Worm (Caenorhabditis elegans) whole organism, L2 larva: ENCODE data around the gene C17G1.2.
A peak's percentile ranks its signal among the peaks of the same experiment; 100 is the strongest.
"Not testable (repeated sequence)": the region's sequence is repeated elsewhere in the genome, so short reads cannot be mapped to it uniquely, and the experiment has no call there.

Source experiments
- C34F6.9 ChIP-seq: fragments of 150-350 bp; optimal IDR thresholded peaks from 2 replicates; lab custom pipeline; 2014; ENCODE audit warnings: missing biosample characterization, missing genetic modification characterization
- F13H6.1 ChIP-seq: sonication (generic microtip); optimal IDR thresholded peaks from 2 replicates; lab custom pipeline; 2016; ENCODE audit warnings: missing genetic modification characterization, missing compliant biosample characterization
- ama-1 ChIP-seq: fragments of 150-350 bp; optimal IDR thresholded peaks from 2 replicates; lab custom pipeline; 2018; ENCODE audit warnings: inconsistent platforms
- blmp-1 ChIP-seq: sonication (generic microtip); optimal IDR thresholded peaks from 2 replicates; lab custom pipeline; 2017; ENCODE audit warnings: missing genetic modification characterization, mild to moderate bottlenecking, missing compliant biosample characterization, antibody characterized with exemption, moderate library complexity; ENCODE audit not compliant: insufficient read depth
- ceh-16 ChIP-seq: fragments of 150-350 bp; optimal IDR thresholded peaks from 2 replicates; lab custom pipeline; 2014; ENCODE audit warnings: missing biosample characterization, missing genetic modification characterization
- ceh-82 ChIP-seq: fragments of 150-350 bp; optimal IDR thresholded peaks from 2 replicates; lab custom pipeline; 2014; ENCODE audit warnings: missing biosample characterization, missing genetic modification characterization
- crh-2 ChIP-seq: sonication (generic microtip); optimal IDR thresholded peaks from 2 replicates; lab custom pipeline; 2017; ENCODE audit warnings: missing biosample characterization, missing genetic modification characterization
- dmd-4 ChIP-seq: sonication (generic microtip); optimal IDR thresholded peaks from 2 replicates; lab custom pipeline; 2017; ENCODE audit warnings: missing biosample characterization, missing genetic modification characterization
- elt-3 ChIP-seq: sonication (generic microtip); optimal IDR thresholded peaks from 2 replicates; lab custom pipeline; 2017; ENCODE audit warnings: missing biosample characterization, missing genetic modification characterization
- gmeb-1 ChIP-seq: fragments of 150-350 bp; optimal IDR thresholded peaks from 2 replicates; lab custom pipeline; 2014; ENCODE audit warnings: missing biosample characterization, missing genetic modification characterization
- lin-39 ChIP-seq: fragments of 150-350 bp; optimal IDR thresholded peaks from 2 replicates; lab custom pipeline; 2014; ENCODE audit warnings: missing biosample characterization, missing genetic modification reagents, missing genetic modification characterization
- lsy-2 ChIP-seq, 2 experiments: fragments of 150-350 bp in 1 of 2; sonication (generic microtip) in 1 of 2; optimal IDR thresholded peaks; 2 replicates each; lab custom pipeline; 2014 to 2017; ENCODE audit warnings: missing biosample characterization in 2 of 2, missing genetic modification characterization in 2 of 2
- mab-5 ChIP-seq: fragments of 150-350 bp; optimal IDR thresholded peaks from 2 replicates; lab custom pipeline; 2014; ENCODE audit warnings: missing biosample characterization, missing genetic modification characterization
- mbf-1 ChIP-seq: sonication (generic microtip); optimal IDR thresholded peaks from 2 replicates; lab custom pipeline; 2017; ENCODE audit warnings: missing biosample characterization, missing genetic modification characterization
- mdl-1 ChIP-seq, 2 experiments: fragments of 150-350 bp in 1 of 2; sonication (generic microtip) in 1 of 2; optimal IDR thresholded peaks; 2 replicates each; lab custom pipeline; 2017; ENCODE audit warnings: missing biosample characterization in 2 of 2, missing genetic modification characterization in 2 of 2
- nhr-10 ChIP-seq: sonication (generic microtip); optimal IDR thresholded peaks from 2 replicates; lab custom pipeline; 2017; ENCODE audit warnings: missing biosample characterization, missing genetic modification characterization
- nhr-12 ChIP-seq: fragments of 150-350 bp; optimal IDR thresholded peaks from 2 replicates; lab custom pipeline; 2014; ENCODE audit warnings: missing biosample characterization, missing genetic modification characterization
- nhr-21 ChIP-seq: fragments of 150-350 bp; optimal IDR thresholded peaks from 2 replicates; lab custom pipeline; 2014; ENCODE audit warnings: missing biosample characterization, missing genetic modification characterization
- nhr-237 ChIP-seq: fragments of 150-350 bp; optimal IDR thresholded peaks from 2 replicates; lab custom pipeline; 2014; ENCODE audit warnings: missing biosample characterization, missing genetic modification characterization
- nhr-6 ChIP-seq: fragments of 150-350 bp; optimal IDR thresholded peaks from 2 replicates; lab custom pipeline; 2014; ENCODE audit warnings: missing biosample characterization, missing genetic modification characterization
- nhr-77 ChIP-seq: fragments of 150-350 bp; optimal IDR thresholded peaks from 2 replicates; lab custom pipeline; 2014; ENCODE audit warnings: missing biosample characterization, missing genetic modification characterization
- peb-1 ChIP-seq: fragments of 150-350 bp; optimal IDR thresholded peaks from 2 replicates; lab custom pipeline; 2014; ENCODE audit warnings: missing biosample characterization, missing genetic modification characterization
- skn-1 ChIP-seq: sonication (generic microtip); optimal IDR thresholded peaks from 2 replicates; lab custom pipeline; 2017; ENCODE audit warnings: missing biosample characterization, missing genetic modification characterization
- sma-9 ChIP-seq, 2 experiments: fragments of 150-350 bp in 1 of 2; sonication (generic microtip) in 1 of 2; optimal IDR thresholded peaks; 2 replicates each; lab custom pipeline; 2014 to 2016; ENCODE audit warnings: missing genetic modification characterization in 2 of 2, mild to moderate bottlenecking in 1 of 2, missing biosample characterization in 1 of 2, missing compliant biosample characterization in 1 of 2, missing genetic modification reagents in 1 of 2, moderate library complexity in 1 of 2
- snpc-4 ChIP-seq: fragments of 150-350 bp; optimal IDR thresholded peaks from 2 replicates; lab custom pipeline; 2014; ENCODE audit warnings: missing biosample characterization, missing genetic modification characterization
- unc-39 ChIP-seq: fragments of 150-350 bp; optimal IDR thresholded peaks from 2 replicates; lab custom pipeline; 2014; ENCODE audit warnings: missing biosample characterization, missing genetic modification characterization
- unc-55 ChIP-seq: fragments of 150-350 bp; sonication (generic microtip); optimal IDR thresholded peaks from 3 replicates; lab custom pipeline; 2014; ENCODE audit warnings: missing biosample characterization, missing genetic modification reagents, missing genetic modification characterization
- unc-62 ChIP-seq: fragments of 150-350 bp; optimal IDR thresholded peaks from 2 replicates; lab custom pipeline; 2014; ENCODE audit warnings: missing biosample characterization, missing genetic modification reagents, missing genetic modification characterization
- zag-1 ChIP-seq: fragments of 150-350 bp; optimal IDR thresholded peaks from 2 replicates; lab custom pipeline; 2014; ENCODE audit warnings: missing biosample characterization, missing genetic modification characterization
- ztf-11 ChIP-seq: sonication (generic microtip); optimal IDR thresholded peaks from 2 replicates; lab custom pipeline; 2017; ENCODE audit warnings: missing biosample characterization, missing genetic modification characterization
- ztf-4 ChIP-seq: fragments of 150-350 bp; optimal IDR thresholded peaks from 2 replicates; lab custom pipeline; 2014; ENCODE audit warnings: missing biosample characterization, missing genetic modification characterization

C17G1.2 gene

DNA sequence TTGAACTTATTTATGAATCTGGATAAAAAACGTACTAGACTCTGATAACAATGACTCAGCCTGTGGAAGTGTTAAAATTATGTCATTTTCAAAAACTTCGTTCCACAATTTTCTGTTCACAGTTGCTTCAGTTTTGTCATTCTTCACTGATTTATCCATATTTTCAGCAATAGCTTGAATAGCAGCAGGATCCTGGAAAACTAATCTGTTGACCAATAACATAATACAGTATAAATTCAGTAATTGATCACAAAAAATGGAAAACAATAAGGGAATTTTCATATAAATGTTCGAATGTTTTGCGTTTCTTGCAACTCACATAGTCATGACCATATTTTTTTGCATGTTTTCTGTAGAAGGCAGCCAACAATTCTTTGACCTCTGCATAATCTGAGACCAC is 27.2 kb downstream of the C17G1.2 start:
- TF ChIP-seq unc-62 (GFP tag; lab: Kevin White, UChicago) (no peak), ceh-16 (tag; lab: Kevin White, UChicago) (no peak), lin-39 (tag; lab: Kevin White, UChicago) (no peak), zag-1 (tag; lab: Kevin White, UChicago) (no peak), F13H6.1 (tag; lab: Kevin White, UChicago) (no peak), ama-1 (no peak), peb-1 (tag; lab: Kevin White, UChicago) (no peak), unc-39 (tag; lab: Kevin White, UChicago) (no peak), nhr-21 (tag; lab: Kevin White, UChicago) (no peak), elt-3 (tag; lab: Kevin White, UChicago) (no peak), crh-2 (tag; lab: Kevin White, UChicago) (no peak), mab-5 (tag; lab: Kevin White, UChicago) (no peak)

DNA sequence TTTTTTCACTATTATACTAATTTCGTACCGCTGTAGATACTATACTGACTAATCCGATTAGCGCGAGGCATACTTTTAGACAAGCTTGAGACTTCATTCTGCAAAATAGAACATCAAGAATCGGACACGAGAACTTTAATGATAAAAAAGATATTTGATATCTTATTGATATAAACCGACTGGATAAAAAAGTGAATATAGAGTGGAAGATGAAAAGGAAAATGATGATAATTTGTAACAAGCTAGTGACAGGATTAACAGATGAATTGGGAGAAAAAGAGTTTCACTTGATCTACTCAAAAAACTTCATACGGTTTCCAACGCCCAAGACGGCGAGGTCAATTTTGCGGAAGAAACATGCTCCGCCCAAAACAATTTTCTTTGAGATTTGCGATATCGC is 27.6 kb downstream of the C17G1.2 start, which contains the start of gene nas-37:
Gene nas-37 (minus strand): TSS at position 101 of the 400 bp plus-strand sequence.
- TF ChIP-seq snpc-4 (tag; lab: Kevin White, UChicago) (no peak), unc-55 (no peak), ceh-82 (tag; lab: Kevin White, UChicago) (no peak), blmp-1 (tag; lab: Kevin White, UChicago) (no peak), ztf-11 (tag; lab: Kevin White, UChicago) (no peak), mbf-1 (tag; lab: Kevin White, UChicago) (no peak), lin-39 (tag; lab: Kevin White, UChicago) (no peak), lsy-2 (tag; optimal IDR thresholded peaks at IDR 0.05; lab: Kevin White, UChicago) (no peak), ceh-16 (tag; lab: Kevin White, UChicago) (no peak), gmeb-1 (tag; lab: Kevin White, UChicago) (no peak)
- TF ChIP-seq, all 48 proteins: peak for 0

DNA sequence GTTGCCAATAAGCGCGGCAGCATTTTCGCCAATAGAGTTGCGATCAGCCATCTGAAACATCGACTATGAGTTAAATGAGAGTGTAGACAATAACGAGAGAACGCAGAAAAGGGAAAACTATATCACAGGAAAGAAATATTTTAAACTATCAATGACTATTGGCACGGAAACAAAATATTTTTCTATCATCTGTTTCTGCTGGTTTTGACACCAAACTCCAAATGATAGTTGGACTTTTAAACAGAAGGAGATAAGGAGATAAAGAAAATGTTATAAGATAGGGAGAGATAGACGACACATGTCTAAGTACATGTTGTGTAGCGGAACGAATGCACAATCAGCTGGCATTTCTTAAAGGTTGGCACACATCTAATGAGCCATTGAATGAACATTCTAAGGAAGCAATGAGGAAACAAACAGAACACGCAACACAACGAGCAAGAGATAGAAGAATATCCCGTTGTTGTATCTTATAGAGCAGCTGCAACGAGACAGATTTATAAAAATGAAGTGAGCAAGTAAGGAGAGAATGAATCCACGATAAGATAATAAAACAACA is 33.2 kb downstream of the C17G1.2 start, which contains the start of gene cysl-1:
Gene cysl-1 (minus strand): TSS at position 51 of the 559 bp plus-strand sequence.
- TF ChIP-seq nhr-10 (tag; lab: Kevin White, UChicago), result no peak
- TF ChIP-seq dmd-4, result no peak
- no peak for TF ChIP-seq nhr-12 (tag; lab: Kevin White, UChicago)
- no peak for TF ChIP-seq mdl-1 (tag; optimal IDR thresholded peaks at IDR 0.05; lab: Kevin White, UChicago)
- TF ChIP-seq sma-9 (GFP tag; optimal IDR thresholded peaks at IDR 0.05; lab: Kevin White, UChicago), result peak; percentile 84
- TF ChIP-seq sma-9 (tag; optimal IDR thresholded peaks at IDR 0.05; lab: Kevin White, UChicago), result no peak
- peak; percentile 50 for TF ChIP-seq ztf-4 (tag; lab: Kevin White, UChicago)
- no peak for TF ChIP-seq nhr-237 (tag; lab: Kevin White, UChicago)
- TF ChIP-seq lsy-2 (tag; optimal IDR thresholded peaks at IDR 0.05; lab: Kevin White, UChicago), result peak in 1 of 2 experiments; percentile 7
- TF ChIP-seq F13H6.1 (tag; lab: Kevin White, UChicago), result peak; percentile 56

DNA sequence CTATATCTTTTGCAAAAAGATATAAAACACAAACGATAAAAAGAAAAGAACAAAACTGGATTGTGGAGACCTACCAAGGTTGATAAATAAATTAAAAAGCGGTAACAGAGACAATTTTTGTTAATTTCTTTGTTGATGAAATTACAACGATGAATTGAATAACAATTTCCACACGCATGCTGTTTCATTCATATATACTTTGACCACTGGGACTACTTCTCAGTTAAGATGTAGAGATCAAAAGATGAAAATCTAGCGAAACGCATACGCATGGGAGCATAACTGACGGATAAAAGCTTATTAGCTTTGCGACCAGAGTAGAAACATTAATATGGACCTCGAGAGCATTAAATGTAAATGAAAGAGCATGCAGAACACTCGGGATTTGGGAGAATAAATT is 34.7 kb downstream of the C17G1.2 start:
- TF ChIP-seq unc-39 (tag; lab: Kevin White, UChicago), result no peak
- TF ChIP-seq nhr-12 (tag; lab: Kevin White, UChicago), result no peak
- TF ChIP-seq nhr-6 (tag; lab: Kevin White, UChicago), result no peak
- TF ChIP-seq nhr-77, result no peak
- no peak for TF ChIP-seq nhr-237 (tag; lab: Kevin White, UChicago)
- no peak for TF ChIP-seq skn-1
- TF ChIP-seq ztf-11 (tag; lab: Kevin White, UChicago), result no peak
- no peak for TF ChIP-seq gmeb-1 (tag; lab: Kevin White, UChicago)
- no peak for TF ChIP-seq dmd-4
- TF ChIP-seq, all 48 proteins: peak for 0

DNA sequence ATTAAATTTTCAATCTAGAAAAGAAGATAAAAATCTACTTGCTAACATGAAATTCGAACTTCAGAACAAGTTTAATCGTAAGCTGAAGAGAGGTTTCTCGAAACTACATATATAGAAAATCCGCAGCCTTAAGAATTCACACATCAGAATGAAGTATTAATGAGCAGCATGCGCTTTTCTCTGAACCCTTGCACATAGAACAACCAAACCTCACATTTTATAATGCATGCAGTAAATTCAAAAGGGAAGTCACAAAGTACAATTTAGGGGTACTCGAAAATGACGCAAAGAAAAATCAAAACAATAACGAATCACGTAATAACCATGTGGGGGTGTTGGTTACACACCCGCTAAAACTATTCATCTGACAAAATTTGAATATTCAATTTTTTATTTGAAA is 35.2 kb downstream of the C17G1.2 start:
- TF ChIP-seq sma-9 (GFP tag; optimal IDR thresholded peaks at IDR 0.05; lab: Kevin White, UChicago) (peak; percentile 39), C34F6.9 (tag; lab: Kevin White, UChicago) (peak; percentile 42), unc-55 (peak; percentile 36), mdl-1 (tag; optimal IDR thresholded peaks at IDR 0.05; lab: Kevin White, UChicago) (peak; percentile 22 to 23), lsy-2 (tag; optimal IDR thresholded peaks at IDR 0.05; lab: Kevin White, UChicago) (peak in 1 of 2 experiments; percentile 3)
- TF ChIP-seq sma-9 (tag; optimal IDR thresholded peaks at IDR 0.05; lab: Kevin White, UChicago), result not testable (repeated sequence)
